Worm (Caenorhabditis elegans) whole organism, L1 larva: ENCODE measurements around the gene hid-1.

Source experiments
- C04F5.9 ChIP-seq: sonication (generic microtip); optimal IDR thresholded peaks from 2 replicates; lab custom pipeline; 2016; ENCODE audit warnings: missing genetic modification characterization, missing compliant biosample characterization
- C34B4.2 ChIP-seq: sonication (generic microtip); optimal IDR thresholded peaks from 2 replicates; lab custom pipeline; 2017; ENCODE audit warnings: mild to moderate bottlenecking, missing genetic modification characterization, missing compliant biosample characterization
- F16B12.6 ChIP-seq: fragments of 150-350 bp; optimal IDR thresholded peaks from 2 replicates; lab custom pipeline; 2014; ENCODE audit warnings: missing biosample characterization, missing genetic modification characterization
- ceh-8 ChIP-seq: fragments of 200-800 bp; sonication (Bioruptor generic); optimal IDR thresholded peaks from 2 replicates; lab custom pipeline; 2018; ENCODE audit warnings: mild to moderate bottlenecking, missing genetic modification characterization, moderate library complexity, missing compliant biosample characterization
- ceh-82 ChIP-seq, 3 experiments: fragments of 150-350 bp in 1 of 3; sonication (generic microtip) in 2 of 3; optimal IDR thresholded peaks; 2 replicates each; lab custom pipeline; 2014 to 2017; ENCODE audit warnings: missing biosample characterization in 3 of 3, missing genetic modification characterization in 3 of 3
- ceh-88 ChIP-seq: fragments of 200-800 bp; sonication (Bioruptor generic); IDR thresholded peaks from 2 replicates; pipeline ENCODE4 v1.3.6; 2022; ENCODE audit warnings: missing genetic modification characterization, missing compliant biosample characterization
- dpl-1 ChIP-seq, 3 experiments: fragments of 150-350 bp in 2 of 3; sonication (generic microtip) in 1 of 3; optimal IDR thresholded peaks; 2 replicates each; lab custom pipeline; 2014 to 2017; ENCODE audit warnings: missing biosample characterization in 3 of 3, missing genetic modification characterization in 3 of 3, missing genetic modification reagents in 3 of 3
- dsc-1 ChIP-seq: sonication (generic microtip); optimal IDR thresholded peaks from 2 replicates; lab custom pipeline; 2016; ENCODE audit warnings: mild to moderate bottlenecking, missing genetic modification characterization, missing compliant biosample characterization
- efl-1 ChIP-seq, 4 experiments: fragments of 150-350 bp; optimal IDR thresholded peaks in 3 of 4; peaks in 1 of 4; 1 replicate in 1 of 4; 2 replicates in 3 of 4; lab custom pipeline; 2014; ENCODE audit warnings: missing biosample characterization in 2 of 4, missing genetic modification characterization in 2 of 4, missing genetic modification reagents in 2 of 4
- efl-3 ChIP-seq: fragments of 200-800 bp; sonication (Bioruptor generic); optimal IDR thresholded peaks from 2 replicates; lab custom pipeline; 2018; ENCODE audit warnings: mild to moderate bottlenecking, missing genetic modification characterization, missing compliant biosample characterization
- elt-3 ChIP-seq, 6 experiments: fragments of 150-350 bp in 1 of 6; sonication (generic microtip); optimal IDR thresholded peaks; 2 replicates each; lab custom pipeline; 2017 to 2018; ENCODE audit warnings: missing biosample characterization in 6 of 6, missing genetic modification characterization in 6 of 6, inconsistent platforms in 1 of 6
- ets-5 ChIP-seq: fragments of 200-800 bp; sonication (Bioruptor generic); IDR thresholded peaks from 2 replicates; pipeline ENCODE4 v1.3.6; 2022; ENCODE audit warnings: missing genetic modification characterization, missing compliant biosample characterization
- fkh-10 ChIP-seq: sonication (generic microtip); optimal IDR thresholded peaks from 2 replicates; lab custom pipeline; 2017; ENCODE audit warnings: missing biosample characterization, missing genetic modification reagents, missing genetic modification characterization
- fkh-8 ChIP-seq: sonication (generic microtip); optimal IDR thresholded peaks from 2 replicates; lab custom pipeline; 2016; ENCODE audit warnings: mild to moderate bottlenecking, missing genetic modification characterization, missing compliant biosample characterization
- fos-1 ChIP-seq: fragments of 150-350 bp; optimal IDR thresholded peaks from 2 replicates; lab custom pipeline; 2014; ENCODE audit warnings: missing biosample characterization, missing genetic modification characterization
- grh-1 ChIP-seq: fragments of 200-800 bp; sonication (Bioruptor generic); IDR thresholded peaks from 2 replicates; pipeline ENCODE4 v1.3.6; 2022; ENCODE audit warnings: missing genetic modification reagents, missing genetic modification characterization, missing compliant biosample characterization
- hlh-17 ChIP-seq: fragments of 200-800 bp; sonication (Bioruptor generic); optimal IDR thresholded peaks from 2 replicates; lab custom pipeline; 2018; ENCODE audit warnings: missing genetic modification characterization, mild to moderate bottlenecking, missing compliant biosample characterization, moderate library complexity, borderline replicate concordance
- irx-1 ChIP-seq: sonication (generic microtip); optimal IDR thresholded peaks from 2 replicates; lab custom pipeline; 2016; ENCODE audit warnings: missing genetic modification characterization, missing compliant biosample characterization
- isw-1 ChIP-seq: fragments of 200-800 bp; sonication (Bioruptor generic); IDR thresholded peaks from 2 replicates; pipeline ENCODE4 v1.3.6; 2022; ENCODE audit warnings: missing genetic modification characterization, missing compliant biosample characterization
- lin-13 ChIP-seq: fragments of 150-350 bp; optimal IDR thresholded peaks from 2 replicates; lab custom pipeline; 2014; ENCODE audit warnings: missing biosample characterization, missing genetic modification reagents, missing genetic modification characterization
- lin-14 ChIP-seq: fragments of 200-800 bp; sonication (Bioruptor generic); optimal IDR thresholded peaks from 2 replicates; lab custom pipeline; 2018; ENCODE audit warnings: mild to moderate bottlenecking, missing genetic modification characterization, moderate library complexity, missing compliant biosample characterization
- lin-35 ChIP-seq, 2 experiments: fragments of 150-350 bp; optimal IDR thresholded peaks; 2 replicates each; lab custom pipeline; 2014; ENCODE audit warnings: missing biosample characterization in 2 of 2, missing genetic modification characterization in 2 of 2, missing genetic modification reagents in 2 of 2
- lin-39 ChIP-seq: fragments of 150-350 bp; optimal IDR thresholded peaks from 2 replicates; lab custom pipeline; 2014; ENCODE audit warnings: missing biosample characterization, missing genetic modification reagents, missing genetic modification characterization
- mab-9 ChIP-seq: fragments of 200-800 bp; sonication (Bioruptor generic); IDR thresholded peaks from 2 replicates; pipeline ENCODE4 v1.3.6; 2022; ENCODE audit warnings: missing genetic modification reagents, missing genetic modification characterization, missing compliant biosample characterization
- mdl-1 ChIP-seq, 2 experiments: fragments of 150-350 bp; optimal IDR thresholded peaks; 2 replicates each; lab custom pipeline; 2014 to 2017; ENCODE audit warnings: missing biosample characterization in 2 of 2, missing genetic modification characterization in 2 of 2, inconsistent platforms in 1 of 2
- mep-1 ChIP-seq: fragments of 150-350 bp; optimal IDR thresholded peaks from 2 replicates; lab custom pipeline; 2014; ENCODE audit warnings: missing biosample characterization, missing genetic modification characterization
- nhr-19 ChIP-seq: fragments of 200-800 bp; sonication (Bioruptor generic); conservative IDR thresholded peaks from 2 replicates; pipeline ENCODE4 v1.3.6; 2022; ENCODE audit warnings: missing genetic modification characterization, missing compliant biosample characterization
- nhr-28 ChIP-seq: fragments of 150-350 bp; optimal IDR thresholded peaks from 2 replicates; lab custom pipeline; 2014; ENCODE audit warnings: missing biosample characterization, missing genetic modification characterization
- nhr-71 ChIP-seq: sonication (generic microtip); optimal IDR thresholded peaks from 2 replicates; lab custom pipeline; 2016; ENCODE audit warnings: mild to moderate bottlenecking, missing genetic modification characterization, moderate library complexity, missing compliant biosample characterization
- nhr-76 ChIP-seq: sonication (generic microtip); optimal IDR thresholded peaks from 2 replicates; lab custom pipeline; 2017; ENCODE audit warnings: missing biosample characterization, missing genetic modification characterization
- pag-3 ChIP-seq: sonication (generic microtip); optimal IDR thresholded peaks from 2 replicates; lab custom pipeline; 2017; ENCODE audit warnings: missing genetic modification characterization, mild to moderate bottlenecking, missing compliant biosample characterization, antibody characterized with exemption, borderline replicate concordance; ENCODE audit not compliant: insufficient read depth
- pqm-1 ChIP-seq: sonication (generic microtip); optimal IDR thresholded peaks from 3 replicates; lab custom pipeline; 2017; ENCODE audit warnings: missing biosample characterization, missing genetic modification characterization
- skn-1 ChIP-seq: fragments of 150-350 bp; optimal IDR thresholded peaks from 2 replicates; lab custom pipeline; 2014; ENCODE audit warnings: missing biosample characterization, missing genetic modification characterization
- snu-23 ChIP-seq: sonication (generic microtip); optimal IDR thresholded peaks from 2 replicates; lab custom pipeline; 2016; ENCODE audit warnings: missing genetic modification characterization, missing compliant biosample characterization
- swsn-7 ChIP-seq: sonication (generic microtip); optimal IDR thresholded peaks from 2 replicates; lab custom pipeline; 2016; ENCODE audit warnings: missing genetic modification characterization, missing compliant biosample characterization
- tbx-2 ChIP-seq: sonication (generic microtip); optimal IDR thresholded peaks from 2 replicates; lab custom pipeline; 2016; ENCODE audit warnings: missing genetic modification characterization, missing compliant biosample characterization
- tlp-1 ChIP-seq: fragments of 150-350 bp; optimal IDR thresholded peaks from 2 replicates; lab custom pipeline; 2014; ENCODE audit warnings: missing biosample characterization, missing genetic modification characterization
- unc-62 ChIP-seq: fragments of 150-350 bp; optimal IDR thresholded peaks from 2 replicates; lab custom pipeline; 2014; ENCODE audit warnings: missing biosample characterization, missing genetic modification reagents, missing genetic modification characterization
- unc-86 ChIP-seq: sonication (generic microtip); optimal IDR thresholded peaks from 2 replicates; lab custom pipeline; 2016; ENCODE audit warnings: missing genetic modification characterization, missing compliant biosample characterization
- vab-15 ChIP-seq: sonication (generic microtip); optimal IDR thresholded peaks from 2 replicates; lab custom pipeline; 2017; ENCODE audit warnings: missing genotype, mild to moderate bottlenecking, missing genetic modification characterization, missing compliant biosample characterization
- xbp-1 ChIP-seq: sonication (generic microtip); optimal IDR thresholded peaks from 2 replicates; lab custom pipeline; 2016; ENCODE audit warnings: missing genetic modification characterization, missing compliant biosample characterization
- zip-4 ChIP-seq: fragments of 200-800 bp; sonication (Bioruptor generic); optimal IDR thresholded peaks from 2 replicates; lab custom pipeline; 2018; ENCODE audit warnings: mild to moderate bottlenecking, missing genetic modification characterization, moderate library complexity, missing compliant biosample characterization
- ztf-4 ChIP-seq: fragments of 150-350 bp; optimal IDR thresholded peaks from 2 replicates; lab custom pipeline; 2014; ENCODE audit warnings: missing biosample characterization, missing genetic modification characterization

hid-1 gene

DNA sequence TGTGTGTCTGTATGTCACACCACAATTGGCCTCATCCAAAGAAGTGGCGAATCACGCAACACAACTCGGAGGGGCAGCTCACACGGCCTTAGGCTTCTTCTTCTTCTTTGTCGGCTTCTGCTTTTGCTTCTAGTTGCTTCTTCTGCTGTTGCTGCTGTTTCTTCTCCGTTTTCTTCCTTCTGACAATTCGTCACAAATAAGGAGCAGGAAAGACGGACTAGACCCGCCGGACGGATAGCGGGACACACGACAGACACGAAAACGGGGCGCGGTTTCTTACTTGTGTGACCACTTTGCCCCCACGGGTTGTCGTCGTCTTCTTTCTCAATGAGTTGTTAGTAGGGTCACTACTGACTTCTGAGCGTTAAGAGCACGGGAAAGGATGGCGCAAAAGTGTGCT, 32.7 kb upstream of the hid-1 start (continued):
- TF ChIP-seq zip-4 (GFP tag; lab: Kevin White, UChicago), result no peak
- TF ChIP-seq unc-62, result no peak
- TF ChIP-seq fkh-10, result peak; percentile 49
- no peak for TF ChIP-seq tlp-1
- no peak for TF ChIP-seq C04F5.9 (tag; lab: Kevin White, UChicago)
- TF ChIP-seq ceh-82 (tag; optimal IDR thresholded peaks at IDR 0.05; lab: Kevin White, UChicago), result peak in 1 of 3 experiments; percentile 15
- no peak for TF ChIP-seq mdl-1 (tag; optimal IDR thresholded peaks at IDR 0.05; lab: Kevin White, UChicago)
- no peak for TF ChIP-seq nhr-19
- no peak for TF ChIP-seq lin-13 (GFP tag; lab: Kevin White, UChicago)

- no peak for TF ChIP-seq isw-1 (GFP tag; lab: Robert Waterston, UW)
- peak; percentile 82 for TF ChIP-seq fkh-10
- TF ChIP-seq dsc-1 (tag; lab: Kevin White, UChicago), result peak; percentile 20
- TF ChIP-seq mep-1, result no peak
- no peak for TF ChIP-seq efl-1 (optimal IDR thresholded peaks at IDR 0.05; lab: Kevin White, UChicago)
- peak in 1 of 2 experiments; percentile 32 for TF ChIP-seq efl-1 (GFP tag; optimal IDR thresholded peaks at IDR 0.05 in 1 of 2; lab: Kevin White, UChicago)
- TF ChIP-seq irx-1, result peak; percentile 13
- TF ChIP-seq lin-14 (GFP tag; lab: Kevin White, UChicago), result peak; percentile 3
- TF ChIP-seq skn-1, result no peak
Measured at ce11 chrX:2457461-2457860, 31.4 kb upstream of the hid-1 start.

DNA sequence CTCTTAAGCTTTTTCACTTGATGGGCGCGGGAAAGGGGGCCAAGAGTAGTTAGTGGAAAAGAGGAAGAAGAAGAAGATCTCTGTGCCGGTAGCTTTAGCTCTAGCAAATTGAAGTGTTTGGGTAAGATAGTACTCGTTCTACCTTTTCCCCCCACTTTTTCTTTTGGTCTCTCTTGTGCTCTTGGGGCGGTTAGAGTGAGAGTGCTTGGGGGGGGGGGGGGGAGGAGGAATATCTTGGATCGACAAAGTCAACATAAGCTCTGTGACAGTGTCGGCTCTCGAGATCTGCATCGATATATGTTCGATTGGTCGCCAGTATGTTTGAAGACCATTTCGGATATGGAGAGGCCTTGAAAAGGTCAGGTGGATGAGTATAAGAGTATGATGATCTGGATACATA, 29.1 kb upstream of the hid-1 start, which contains the start of gene fox-1:
Gene fox-1 (minus strand): TSS at position 101 of the 400 bp plus-strand sequence.
- TF ChIP-seq dsc-1 (tag; lab: Kevin White, UChicago) (no peak), nhr-19 (0 out of 2 replicates have a peak, but pooled peaks have one; percentile 12)

ce11 chrX:2461742-2462141, 27.1 kb upstream of the hid-1 start:
- TF ChIP-seq ztf-4 (tag; lab: Kevin White, UChicago), result no peak
- TF ChIP-seq, all 84 proteins: peak for 0

DNA sequence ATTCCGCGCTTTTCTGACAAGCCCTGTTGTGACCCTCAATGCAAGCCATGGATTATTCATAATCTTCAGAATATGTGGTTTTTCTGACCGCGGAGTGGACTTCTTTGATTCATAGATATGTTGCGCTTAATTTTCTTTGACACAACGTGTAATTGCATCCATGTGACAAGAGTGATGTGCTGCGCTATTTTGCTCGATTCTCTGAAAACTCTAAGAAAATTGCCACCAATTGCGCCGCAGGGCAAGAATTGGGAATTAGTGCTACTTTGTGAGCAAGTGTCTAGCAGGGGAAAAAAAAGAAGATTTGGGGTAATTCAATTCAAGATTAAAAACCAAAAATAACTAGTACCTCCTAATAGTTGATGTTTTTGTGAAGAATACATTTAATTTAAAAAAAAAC, 24.8 kb upstream of the hid-1 start:
- TF ChIP-seq ets-5 (GFP tag; lab: Robert Waterston, UW) (no peak), lin-13 (GFP tag; lab: Kevin White, UChicago) (no peak), C34B4.2 (tag; lab: Kevin White, UChicago) (no peak), nhr-71 (tag; lab: Kevin White, UChicago) (peak; percentile 59), F16B12.6 (tag; lab: Kevin White, UChicago) (no peak), tbx-2 (tag; lab: Kevin White, UChicago) (no peak), fkh-8 (no peak), dpl-1 (GFP tag; optimal IDR thresholded peaks at IDR 0.05; lab: Kevin White, UChicago) (no peak), snu-23 (GFP tag; lab: Kevin White, UChicago) (no peak), mdl-1 (tag; optimal IDR thresholded peaks at IDR 0.05; lab: Kevin White, UChicago) (no peak), ceh-82 (tag; optimal IDR thresholded peaks at IDR 0.05; lab: Kevin White, UChicago) (no peak), isw-1 (GFP tag; lab: Robert Waterston, UW) (no peak), ztf-4 (tag; lab: Kevin White, UChicago) (no peak), pag-3 (tag; lab: Kevin White, UChicago) (no peak), fos-1 (no peak), lin-35 (GFP tag; optimal IDR thresholded peaks at IDR 0.05; lab: Kevin White, UChicago) (no peak), hlh-17 (GFP tag; lab: Kevin White, UChicago) (no peak), elt-3 (tag; optimal IDR thresholded peaks at IDR 0.05; lab: Kevin White, UChicago) (no peak), xbp-1 (peak; percentile 1), ceh-88 (peak; percentile 36; the same call in 1 of the 2 replicates), vab-15 (tag; lab: Kevin White, UChicago) (no peak), tlp-1 (no peak), dsc-1 (tag; lab: Kevin White, UChicago) (peak; percentile 36), nhr-28 (tag; lab: Kevin White, UChicago) (no peak), unc-86 (tag; lab: Kevin White, UChicago) (peak; percentile 24), grh-1 (GFP tag; lab: Robert Waterston, UW) (no peak), ceh-8 (GFP tag; lab: Kevin White, UChicago) (peak; percentile 79), pqm-1 (tag; lab: Kevin White, UChicago) (no peak), swsn-7 (tag; lab: Kevin White, UChicago) (peak; percentile 27), nhr-76 (tag; lab: Kevin White, UChicago) (no peak), efl-3 (GFP tag; lab: Kevin White, UChicago) (no peak), lin-14 (GFP tag; lab: Kevin White, UChicago) (peak; percentile 83), mab-9 (GFP tag; lab: Robert Waterston, UW) (no peak), lin-39 (tag; lab: Kevin White, UChicago) (no peak)
